Fruit fly (Drosophila melanogaster) whole organism, adult: ENCODE data around the gene Sytalpha.

Source experiments
- CG11617 ChIP-seq: fragments of 200-800 bp; sonication (Bioruptor generic); optimal IDR thresholded peaks from 2 replicates; lab custom pipeline; 2017; ENCODE audit warnings: mild to moderate bottlenecking, missing biosample characterization, missing genetic modification reagents, missing genetic modification characterization
- CG12768 ChIP-seq: fragments of 200-800 bp; sonication (Bioruptor generic); optimal IDR thresholded peaks from 2 replicates; lab custom pipeline; 2017; ENCODE audit warnings: missing biosample characterization, missing genetic modification characterization, mild to moderate bottlenecking, moderate library complexity, missing genetic modification reagents
- CG14711 ChIP-seq: fragments of 200-800 bp; sonication (Bioruptor generic); optimal IDR thresholded peaks from 2 replicates; lab custom pipeline; 2018; ENCODE audit warnings: missing biosample characterization, mild to moderate bottlenecking, missing genetic modification characterization, moderate library complexity
- CG1620 ChIP-seq: fragments of 200-800 bp; sonication (Bioruptor generic); optimal IDR thresholded peaks from 2 replicates; lab custom pipeline; 2016; ENCODE audit warnings: missing biosample characterization, missing genetic modification characterization
- CG33017 ChIP-seq: fragments of 200-800 bp; sonication (Bioruptor generic); optimal IDR thresholded peaks from 2 replicates; lab custom pipeline; 2018; ENCODE audit warnings: missing biosample characterization, mild to moderate bottlenecking, missing genetic modification characterization, moderate library complexity
- CG5204 ChIP-seq: fragments of 200-800 bp; sonication (Bioruptor generic); optimal IDR thresholded peaks from 2 replicates; lab custom pipeline; 2016; ENCODE audit warnings: missing biosample characterization, missing genetic modification characterization
- CG7045 ChIP-seq: fragments of 200-800 bp; sonication (Bioruptor generic); optimal IDR thresholded peaks from 2 replicates; lab custom pipeline; 2017; ENCODE audit warnings: missing biosample characterization, mild to moderate bottlenecking, missing genetic modification characterization
- CG7101 ChIP-seq: fragments of 200-800 bp; sonication (Bioruptor generic); optimal IDR thresholded peaks from 2 replicates; lab custom pipeline; 2018; ENCODE audit warnings: missing biosample characterization, mild to moderate bottlenecking, missing genetic modification characterization, moderate library complexity
- Clk ChIP-seq: fragments of 200-800 bp; sonication (Bioruptor generic); optimal IDR thresholded peaks from 2 replicates; lab custom pipeline; 2017; ENCODE audit warnings: missing biosample characterization, missing genetic modification characterization
- Crg-1 ChIP-seq: fragments of 200-800 bp; sonication (Bioruptor generic); optimal IDR thresholded peaks from 2 replicates; lab custom pipeline; 2016; ENCODE audit warnings: missing biosample characterization, missing genetic modification characterization
- Hr96 ChIP-seq: fragments of 200-800 bp; sonication (Bioruptor generic); optimal IDR thresholded peaks from 2 replicates; lab custom pipeline; 2016; ENCODE audit warnings: missing biosample characterization, missing genetic modification characterization
- Mnt ChIP-seq: fragments of 200-800 bp; sonication (Bioruptor generic); optimal IDR thresholded peaks from 2 replicates; lab custom pipeline; 2016; ENCODE audit warnings: missing biosample characterization, mild to moderate bottlenecking, missing genetic modification characterization
- bab1 ChIP-seq: fragments of 200-800 bp; sonication (Bioruptor generic); optimal IDR thresholded peaks from 3 replicates; lab custom pipeline; 2019; ENCODE audit warnings: missing biosample characterization, mild to moderate bottlenecking, missing genetic modification characterization, moderate library complexity
- cic ChIP-seq: fragments of 200-800 bp; sonication (Bioruptor generic); optimal IDR thresholded peaks from 2 replicates; lab custom pipeline; 2017; ENCODE audit warnings: missing biosample characterization, mild to moderate bottlenecking, missing genetic modification characterization, moderate library complexity
- cnc ChIP-seq, 2 experiments: fragments of >200 bp; optimal IDR thresholded peaks; 2 replicates each; lab custom pipeline; 2017
- kay ChIP-seq: fragments of 200-800 bp; sonication (Bioruptor generic); peaks from one replicate; lab custom pipeline; 2016; ENCODE audit warnings: missing biosample characterization, missing genetic modification characterization, borderline replicate concordance
- ovo ChIP-seq: fragments of 200-800 bp; sonication (Bioruptor generic); optimal IDR thresholded peaks from 2 replicates; lab custom pipeline; 2016; ENCODE audit warnings: missing biosample characterization, missing genetic modification characterization
- pad ChIP-seq: fragments of 200-800 bp; sonication (Bioruptor generic); optimal IDR thresholded peaks from 3 replicates; lab custom pipeline; 2017; ENCODE audit warnings: missing biosample characterization, missing genetic modification characterization, mild to moderate bottlenecking, moderate library complexity, missing genetic modification reagents
- tj ChIP-seq: fragments of 200-800 bp; sonication (Bioruptor generic); optimal IDR thresholded peaks from 3 replicates; lab custom pipeline; 2017; ENCODE audit warnings: missing biosample characterization, mild to moderate bottlenecking, missing genetic modification characterization, moderate library complexity
- toe ChIP-seq: fragments of 200-800 bp; sonication (Bioruptor generic); optimal IDR thresholded peaks from 2 replicates; lab custom pipeline; 2016; ENCODE audit warnings: missing biosample characterization, missing genetic modification characterization

The Sytalpha gene

DNA sequence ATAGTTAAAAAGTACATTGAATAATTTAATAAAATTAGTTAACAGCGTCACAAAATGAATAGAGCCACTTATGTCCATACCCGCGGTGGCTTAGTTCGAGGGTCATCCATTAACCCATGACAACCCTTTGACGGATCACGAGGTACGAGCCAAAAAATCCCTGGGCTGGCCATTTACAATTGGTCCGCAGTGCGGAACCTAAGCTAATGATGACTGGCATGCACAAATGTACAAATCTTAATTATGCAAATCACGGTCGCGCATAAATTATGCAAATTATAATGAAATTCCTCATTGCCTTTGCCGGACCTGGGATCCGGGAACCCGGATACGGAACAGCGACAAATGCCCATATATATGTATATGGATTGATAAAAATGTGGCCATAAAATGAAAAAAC is 5.3 kb upstream of the Sytalpha start:
- no peak for TF ChIP-seq tj (GFP tag; lab: Kevin White, UChicago)
- TF ChIP-seq cic, result no peak
- TF ChIP-seq cnc (optimal IDR thresholded peaks at IDR 0.05; lab: Kevin White, UChicago), result no peak
- TF ChIP-seq pad (GFP tag; lab: Kevin White, UChicago), result no peak
- TF ChIP-seq CG14711, result no peak
- TF ChIP-seq toe, result no peak

DNA sequence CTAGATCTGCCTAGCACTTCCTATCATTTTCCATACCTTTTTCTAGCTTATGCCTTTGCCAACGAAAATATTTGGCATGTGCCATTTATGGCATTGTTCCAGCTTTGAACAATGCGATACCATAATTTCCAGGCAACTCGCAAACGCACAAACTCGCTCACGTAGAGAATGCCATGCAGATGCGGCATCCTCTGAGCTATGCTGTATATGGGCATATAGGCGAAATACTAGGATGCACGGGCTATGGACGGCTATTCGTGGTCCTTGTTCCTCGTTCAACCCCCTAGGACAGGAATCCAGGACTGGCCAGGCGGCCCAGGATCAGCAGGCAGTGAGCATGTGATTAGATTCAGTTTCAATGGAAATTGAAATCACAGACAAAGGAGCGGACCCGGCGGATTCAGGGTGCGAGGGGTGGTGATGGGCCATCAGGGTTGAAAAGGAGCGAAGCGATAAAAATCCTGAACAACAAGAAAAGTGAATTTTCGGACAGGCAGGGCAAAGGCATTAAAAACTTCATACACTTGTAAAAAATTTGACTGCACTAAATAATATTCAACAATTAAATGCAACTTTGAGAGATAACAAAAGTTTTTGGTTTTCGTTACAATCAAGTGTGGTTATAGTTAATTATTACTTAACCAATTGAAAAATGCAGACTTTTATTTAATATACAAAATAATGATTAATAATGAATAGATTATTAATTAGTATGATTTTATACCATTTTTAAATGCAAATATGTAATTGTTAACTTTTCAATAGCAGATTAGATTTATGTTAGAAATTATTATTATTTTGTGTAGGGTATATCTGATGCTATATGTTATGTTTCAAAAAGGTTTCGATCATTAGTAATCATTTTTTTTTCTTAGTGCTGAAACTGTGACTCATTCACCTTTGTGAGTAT is 3.6 kb upstream of the Sytalpha start:
- TF ChIP-seq CG14711, result no peak
- no peak for TF ChIP-seq bab1 (GFP tag; lab: Kevin White, UChicago)
- no peak for TF ChIP-seq CG5204 (GFP tag; lab: Kevin White, UChicago)
- TF ChIP-seq Hr96 (GFP tag; lab: Kevin White, UChicago), result no peak
- TF ChIP-seq CG33017 (tag; lab: Kevin White, UChicago), result no peak
- TF ChIP-seq Mnt (GFP tag; lab: Kevin White, UChicago), result no peak
- TF ChIP-seq pad (GFP tag; lab: Kevin White, UChicago), result no peak
- TF ChIP-seq ovo (GFP tag; lab: Kevin White, UChicago), result no peak
- no peak for TF ChIP-seq Clk
- no peak for TF ChIP-seq CG12768
- TF ChIP-seq kay, result no peak

DNA sequence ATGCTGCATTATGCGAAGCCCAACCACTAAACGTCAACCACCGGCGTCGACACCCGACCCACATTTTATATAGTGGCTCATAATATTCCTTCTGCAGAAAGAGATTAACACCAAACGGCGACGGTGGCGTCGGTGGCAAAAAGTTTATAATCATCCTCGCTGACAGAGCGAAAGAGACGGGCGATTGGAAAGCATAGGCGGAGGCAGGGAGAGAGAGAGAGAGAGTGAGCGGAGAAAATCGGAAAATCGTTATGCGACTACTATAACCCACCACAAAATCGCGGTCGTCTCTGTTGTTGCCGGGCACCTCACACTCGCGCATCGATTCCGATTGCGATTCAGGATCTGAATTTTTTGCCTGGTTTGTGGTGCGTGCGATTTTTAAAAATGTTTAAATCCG is 2.9 kb upstream of the Sytalpha start, which contains the start of gene Oli:
Gene Oli (plus strand): TSS at position 70 of the 400 bp plus-strand sequence.
- TF ChIP-seq CG7101 (tag; lab: Kevin White, UChicago), result no peak

DNA sequence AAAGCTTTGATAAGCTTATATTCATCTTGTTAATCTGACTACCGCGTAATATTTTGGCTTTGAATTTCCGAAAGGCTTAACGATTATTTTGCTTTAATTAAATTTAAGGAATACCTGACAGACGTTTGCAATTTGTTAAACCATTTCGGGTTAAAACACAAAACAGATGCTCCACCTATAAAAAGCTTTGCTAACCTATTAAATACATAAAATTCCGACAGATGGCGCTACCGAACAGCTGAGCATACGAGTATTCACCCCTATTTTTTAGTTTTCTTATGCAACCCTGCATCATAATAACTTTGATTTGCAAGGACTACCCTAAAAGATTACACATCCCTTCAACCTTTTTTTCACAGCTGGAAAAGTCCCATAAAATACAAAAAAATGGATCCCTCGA is 2.2 kb upstream of the Sytalpha start:
- TF ChIP-seq CG1620 (GFP tag; lab: Kevin White, UChicago), result no peak
- TF ChIP-seq pad (GFP tag; lab: Kevin White, UChicago), result no peak
- TF ChIP-seq CG14711, result peak; percentile 64
- TF ChIP-seq bab1 (GFP tag; lab: Kevin White, UChicago), result no peak
- no peak for TF ChIP-seq tj (GFP tag; lab: Kevin White, UChicago)
- no peak for TF ChIP-seq Crg-1
- no peak for TF ChIP-seq cic
- TF ChIP-seq CG7101 (tag; lab: Kevin White, UChicago), result no peak
- no peak for TF ChIP-seq CG11617 (GFP tag; lab: Kevin White, UChicago)
- no peak for TF ChIP-seq CG12768
- peak; percentile 30 for TF ChIP-seq kay
- TF ChIP-seq Clk, result no peak
- no peak for TF ChIP-seq ovo (GFP tag; lab: Kevin White, UChicago)
- no peak for TF ChIP-seq CG33017 (tag; lab: Kevin White, UChicago)
- TF ChIP-seq CG5204 (GFP tag; lab: Kevin White, UChicago), result no peak
- TF ChIP-seq Hr96 (GFP tag; lab: Kevin White, UChicago), result peak; percentile 46
- TF ChIP-seq cnc (optimal IDR thresholded peaks at IDR 0.05; lab: Kevin White, UChicago), result no peak
- TF ChIP-seq CG7045, result no peak
- no peak for TF ChIP-seq Mnt (GFP tag; lab: Kevin White, UChicago)
- peak; percentile 29 for TF ChIP-seq toe

DNA sequence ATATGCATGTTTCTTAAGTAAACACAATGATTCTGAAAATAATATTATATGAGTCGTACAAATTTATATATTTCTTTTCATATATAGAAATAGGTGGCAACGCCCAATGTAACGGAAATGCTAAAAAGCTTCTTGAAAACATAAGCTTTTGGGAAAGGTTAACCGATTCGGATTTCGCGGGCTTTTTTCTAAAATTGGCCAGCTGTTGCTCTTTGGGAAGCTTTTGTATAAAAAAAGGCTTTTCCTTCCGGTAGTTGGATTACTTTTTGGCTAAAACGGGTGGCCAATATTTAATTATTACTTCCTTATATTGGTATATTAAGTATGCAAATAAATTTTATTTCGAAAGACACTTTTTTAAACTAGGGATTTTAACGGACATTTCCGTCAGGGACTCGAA is 2.0 kb downstream of the Sytalpha start:
- TF ChIP-seq bab1 (GFP tag; lab: Kevin White, UChicago) (no peak), Mnt (GFP tag; lab: Kevin White, UChicago) (no peak), Crg-1 (no peak), CG14711 (no peak), CG7045 (no peak), Hr96 (GFP tag; lab: Kevin White, UChicago) (no peak), cic (no peak), pad (GFP tag; lab: Kevin White, UChicago) (no peak), tj (GFP tag; lab: Kevin White, UChicago) (no peak), CG12768 (no peak), CG11617 (GFP tag; lab: Kevin White, UChicago) (no peak), Clk (no peak), cnc (optimal IDR thresholded peaks at IDR 0.05; lab: Kevin White, UChicago) (no peak), CG33017 (tag; lab: Kevin White, UChicago) (no peak), ovo (GFP tag; lab: Kevin White, UChicago) (no peak), CG7101 (tag; lab: Kevin White, UChicago) (no peak), CG1620 (GFP tag; lab: Kevin White, UChicago) (no peak)

DNA sequence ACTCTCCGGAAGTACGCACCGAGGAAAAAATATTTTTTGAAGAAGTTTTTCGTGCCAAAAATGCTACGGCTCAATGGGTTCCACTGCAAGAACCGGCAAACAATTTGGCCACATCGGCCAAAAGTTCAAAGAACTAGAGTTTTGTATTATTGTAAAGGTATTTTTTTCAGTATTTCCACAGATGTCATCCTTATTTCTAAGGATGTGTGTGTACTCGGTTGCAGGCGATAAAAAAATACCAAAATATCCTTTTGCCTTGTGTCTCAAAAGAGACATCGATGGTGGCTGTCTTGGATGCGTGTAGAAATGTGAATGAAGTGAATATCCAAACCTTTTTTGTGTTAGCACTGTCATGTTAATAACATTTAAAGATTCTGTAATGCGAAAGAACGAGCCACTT is 11.1 kb downstream of the Sytalpha start:
- TF ChIP-seq CG5204 (GFP tag; lab: Kevin White, UChicago) (no peak), CG7101 (tag; lab: Kevin White, UChicago) (no peak), bab1 (GFP tag; lab: Kevin White, UChicago) (no peak), CG11617 (GFP tag; lab: Kevin White, UChicago) (no peak), ovo (GFP tag; lab: Kevin White, UChicago) (no peak)

DNA sequence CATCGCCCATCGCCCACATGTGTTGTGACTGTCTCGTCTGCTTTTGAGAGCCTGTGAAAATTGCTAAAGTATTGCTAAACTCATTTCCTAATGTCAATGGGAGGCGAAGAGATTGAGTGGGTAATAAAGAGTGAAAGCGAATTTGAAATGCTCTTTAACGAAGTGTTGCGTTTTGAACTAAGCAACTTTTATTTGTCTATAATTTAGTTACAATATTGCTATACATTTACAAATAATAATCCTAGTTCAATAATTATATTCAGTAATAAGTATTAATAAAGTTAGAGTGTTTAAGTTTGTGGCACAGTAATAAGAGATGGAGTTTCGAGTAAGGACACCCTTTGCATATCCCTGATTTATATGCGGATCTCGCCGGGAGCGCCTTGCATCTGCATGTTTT is 23.4 kb downstream of the Sytalpha start:
- TF ChIP-seq tj (GFP tag; lab: Kevin White, UChicago) (no peak), CG7045 (no peak), Mnt (GFP tag; lab: Kevin White, UChicago) (no peak), kay (no peak), bab1 (GFP tag; lab: Kevin White, UChicago) (no peak)
